Fruit fly (Drosophila melanogaster) Kc167 (cell line): ENCODE measurements around the gene LysE.

Experiments
- Myc ChIP-seq: fragments of >200 bp; optimal IDR thresholded peaks from 2 replicates; lab custom pipeline; 2017; ENCODE audit warnings: missing external identifiers
- Sin3A ChIP-seq: fragments of >200 bp; optimal IDR thresholded peaks from 2 replicates; lab custom pipeline; 2018; ENCODE audit warnings: missing external identifiers
- h ChIP-seq: fragments of >200 bp; optimal IDR thresholded peaks from 3 replicates; lab custom pipeline; 2018; ENCODE audit warnings: missing external identifiers
- psq ChIP-seq: fragments of >200 bp; optimal IDR thresholded peaks from 2 replicates; lab custom pipeline; 2017; ENCODE audit warnings: missing external identifiers
- ttk ChIP-seq: sonication (Bioruptor generic); optimal IDR thresholded peaks from 2 replicates; lab custom pipeline; 2017; ENCODE audit warnings: missing external identifiers

dm6 chr3L:1169617-1170016, 43.0 kb upstream of the LysE start:
- TF ChIP-seq Sin3A (lab: Kevin White, UChicago) = no peak
- TF ChIP-seq h = no peak
- no peak for TF ChIP-seq ttk (lab: Kevin White, UChicago)
- TF ChIP-seq psq (lab: Kevin White, UChicago) = no peak
- no peak for TF ChIP-seq Myc (lab: Kevin White, UChicago)
